Fruit fly (Drosophila melanogaster) whole organism, pupa: ENCODE results near the gene sp3.

Experiments
- CG10348 ChIP-seq: fragments of 200-800 bp; sonication (Bioruptor generic); IDR thresholded peaks from 2 replicates; pipeline ENCODE4 v1.3.6; 2022; ENCODE audit warnings: missing biosample characterization, missing genetic modification characterization
- CG12605 ChIP-seq: fragments of 200-800 bp; sonication (Bioruptor generic); IDR thresholded peaks from 2 replicates; pipeline ENCODE4 v1.3.6; 2022; ENCODE audit warnings: missing biosample characterization, missing genetic modification characterization
- CG13204 ChIP-seq: fragments of 200-800 bp; sonication (Bioruptor generic); optimal IDR thresholded peaks from 2 replicates; lab custom pipeline; 2018; ENCODE audit warnings: missing biosample characterization, mild to moderate bottlenecking, missing genetic modification characterization, moderate library complexity
- CG14655 ChIP-seq: fragments of 200-800 bp; sonication (Bioruptor generic); optimal IDR thresholded peaks from 3 replicates; lab custom pipeline; 2017; ENCODE audit warnings: mild to moderate bottlenecking, missing biosample characterization, missing genetic modification reagents, missing genetic modification characterization
- CG15710 ChIP-seq: fragments of 200-800 bp; sonication (Bioruptor generic); optimal IDR thresholded peaks from 2 replicates; lab custom pipeline; 2018; ENCODE audit warnings: missing biosample characterization, mild to moderate bottlenecking, missing genetic modification characterization, moderate library complexity
- CG17806 ChIP-seq: fragments of 200-800 bp; sonication (Bioruptor generic); optimal IDR thresholded peaks from 2 replicates; lab custom pipeline; 2018; ENCODE audit warnings: missing biosample characterization, mild to moderate bottlenecking, missing genetic modification characterization, moderate library complexity
- CG32121 ChIP-seq: fragments of 200-800 bp; sonication (Bioruptor generic); IDR thresholded peaks from 2 replicates; pipeline ENCODE4 v1.3.6; 2022; ENCODE audit warnings: missing biosample characterization, missing genetic modification characterization
- CG34367 ChIP-seq: fragments of 200-800 bp; sonication (Bioruptor generic); optimal IDR thresholded peaks from 2 replicates; lab custom pipeline; 2018; ENCODE audit warnings: missing biosample characterization, mild to moderate bottlenecking, missing genetic modification characterization
- CG4496 ChIP-seq: fragments of 200-800 bp; sonication (Bioruptor generic); IDR thresholded peaks from 3 replicates; pipeline ENCODE4 v1.3.6; 2022; ENCODE audit warnings: missing biosample characterization, missing genetic modification characterization
- CG8159 ChIP-seq: fragments of 200-800 bp; sonication (Bioruptor generic); optimal IDR thresholded peaks from 3 replicates; lab custom pipeline; 2018; ENCODE audit warnings: missing biosample characterization, mild to moderate bottlenecking, missing genetic modification characterization, moderate library complexity
- CG8301 ChIP-seq: fragments of 200-800 bp; sonication (Bioruptor generic); optimal IDR thresholded peaks from 2 replicates; lab custom pipeline; 2018; ENCODE audit warnings: missing biosample characterization, mild to moderate bottlenecking, missing genetic modification characterization
- CG9948 ChIP-seq: fragments of 200-800 bp; sonication (Bioruptor generic); optimal IDR thresholded peaks from 2 replicates; lab custom pipeline; 2018; ENCODE audit warnings: missing biosample characterization, mild to moderate bottlenecking, missing genetic modification characterization, moderate library complexity
- D1 ChIP-seq: fragments of 200-800 bp; sonication (Bioruptor generic); optimal IDR thresholded peaks from 2 replicates; lab custom pipeline; 2018; ENCODE audit warnings: missing biosample characterization, mild to moderate bottlenecking, missing genetic modification characterization, moderate library complexity
- EcR ChIP-seq: fragments of 200-800 bp; sonication (Bioruptor generic); optimal IDR thresholded peaks from 3 replicates; lab custom pipeline; 2019; ENCODE audit warnings: missing biosample characterization, missing genetic modification characterization, mild to moderate bottlenecking, moderate library complexity, missing genetic modification reagents
- Ets98B ChIP-seq: fragments of 200-800 bp; sonication (Bioruptor generic); IDR thresholded peaks from 2 replicates; pipeline ENCODE4 v1.3.6; 2022; ENCODE audit warnings: missing biosample characterization, missing genetic modification characterization
- Pif1A ChIP-seq: fragments of 200-800 bp; sonication (Bioruptor generic); optimal IDR thresholded peaks from 3 replicates; lab custom pipeline; 2016; ENCODE audit warnings: missing biosample characterization, missing genetic modification characterization
- Pif1B ChIP-seq: fragments of 200-800 bp; sonication (Bioruptor generic); optimal IDR thresholded peaks from 3 replicates; lab custom pipeline; 2016; ENCODE audit warnings: missing biosample characterization, missing genetic modification characterization
- Snoo ChIP-seq: fragments of 200-800 bp; sonication (Bioruptor generic); optimal IDR thresholded peaks from 3 replicates; lab custom pipeline; 2017; ENCODE audit warnings: missing biosample characterization, mild to moderate bottlenecking, missing genetic modification characterization, inconsistent platforms
- fd96Ca ChIP-seq: fragments of 200-800 bp; sonication (Bioruptor generic); IDR thresholded peaks from 3 replicates; pipeline ENCODE4 v1.3.6; 2022; ENCODE audit warnings: missing biosample characterization, missing genetic modification characterization
- gl ChIP-seq: fragments of 200-800 bp; sonication (Bioruptor generic); optimal IDR thresholded peaks from 2 replicates; lab custom pipeline; 2018; ENCODE audit warnings: missing biosample characterization, mild to moderate bottlenecking, missing genetic modification characterization
- rn ChIP-seq: fragments of 200-800 bp; sonication (Bioruptor generic); IDR thresholded peaks from 2 replicates; pipeline ENCODE4 v1.3.6; 2022; ENCODE audit warnings: missing biosample characterization, missing genetic modification characterization

The sp3 gene

DNA sequence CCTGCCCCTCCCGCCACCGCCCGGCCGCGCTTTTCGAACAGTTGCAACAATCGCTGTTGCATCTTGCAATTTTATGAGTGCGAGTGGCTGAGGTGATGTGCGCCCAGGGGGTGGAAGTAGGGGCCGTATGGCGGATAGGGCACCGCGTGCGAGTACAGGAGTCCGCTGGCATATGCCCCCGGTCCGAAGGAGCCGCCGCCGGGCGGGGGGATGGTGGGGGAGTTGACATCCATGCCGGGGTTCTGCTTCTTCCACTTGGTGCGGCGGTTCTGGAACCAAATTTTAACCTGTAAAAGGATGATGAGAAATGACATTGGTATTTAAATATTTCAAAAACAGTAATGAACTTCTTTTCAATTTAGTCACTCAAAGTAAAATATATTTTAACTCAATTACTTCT, 28.2 kb downstream of the sp3 start:
- no peak for TF ChIP-seq rn (GFP tag; lab: Robert Waterston, UW)
- TF ChIP-seq gl (tag; lab: Kevin White, UChicago): no peak
- TF ChIP-seq Snoo (tag; lab: Kevin White, UChicago): no peak
- no peak for TF ChIP-seq EcR (GFP tag; lab: Kevin White, UChicago)
- TF ChIP-seq CG17806 (tag; lab: Kevin White, UChicago): no peak
- no peak for TF ChIP-seq Pif1B (GFP tag; lab: Kevin White, UChicago)
- no peak for TF ChIP-seq CG8159 (tag; lab: Kevin White, UChicago)
- no peak for TF ChIP-seq CG10348 (GFP tag; lab: Robert Waterston, UW)
- TF ChIP-seq Ets98B: no peak
- no peak for TF ChIP-seq CG14655 (GFP tag; lab: Kevin White, UChicago)
- TF ChIP-seq CG15710: no peak
- no peak for TF ChIP-seq CG8301 (tag; lab: Kevin White, UChicago)
- TF ChIP-seq CG32121: no peak
- TF ChIP-seq CG34367 (tag; lab: Kevin White, UChicago): no peak
- no peak for TF ChIP-seq Pif1A (GFP tag; lab: Kevin White, UChicago)
- TF ChIP-seq D1 (tag; lab: Kevin White, UChicago): no peak

DNA sequence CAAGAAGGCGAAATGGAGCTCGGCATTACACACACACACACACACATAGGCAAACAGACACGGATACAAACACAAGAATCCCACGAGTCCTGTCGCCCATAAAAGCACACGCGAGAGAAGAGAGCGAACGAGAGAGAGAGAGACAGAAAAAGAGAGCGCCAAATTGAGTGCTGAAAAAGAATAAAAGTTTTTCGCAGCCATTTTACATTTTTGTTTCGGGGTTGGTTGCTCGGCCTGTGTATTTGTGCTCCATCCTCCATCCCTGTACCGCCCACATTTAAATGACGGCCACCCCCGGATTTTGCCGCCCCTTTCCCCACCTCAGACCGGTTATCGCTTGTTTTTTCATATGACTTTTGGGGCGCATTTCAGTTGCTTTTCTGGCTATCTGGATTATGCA, 30.8 kb downstream of the sp3 start:
- TF ChIP-seq CG14655 (GFP tag; lab: Kevin White, UChicago) (no peak), fd96Ca (GFP tag; lab: Robert Waterston, UW) (no peak), CG17806 (tag; lab: Kevin White, UChicago) (no peak), gl (tag; lab: Kevin White, UChicago) (no peak), CG9948 (tag; lab: Kevin White, UChicago) (no peak), CG12605 (GFP tag; lab: Robert Waterston, UW) (no peak), CG32121 (no peak)

DNA sequence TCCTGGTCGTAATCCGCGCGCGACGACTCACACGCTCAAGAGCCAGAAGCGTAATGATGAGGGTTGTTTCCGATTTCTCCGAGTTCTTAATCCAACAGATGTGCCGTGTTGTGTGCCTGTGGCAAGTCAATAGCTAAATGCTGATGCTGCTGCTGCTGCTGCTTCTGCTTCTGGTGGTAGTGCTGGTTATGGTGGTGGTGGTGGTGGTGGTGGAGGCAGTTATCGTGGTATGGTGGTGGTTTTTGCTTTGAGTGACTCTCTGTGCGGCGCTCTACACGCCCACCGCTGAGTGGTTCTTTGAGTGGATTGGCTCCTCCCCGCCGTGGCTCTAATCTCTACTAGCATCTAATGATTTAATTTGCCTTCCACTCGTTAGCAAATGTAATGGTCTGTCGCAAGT, 36.3 kb downstream of the sp3 start, which contains the start of gene slou:
Gene slou, minus strand, starts transcription at position 131 of the 400 bp plus-strand sequence.
- TF ChIP-seq CG4496 (no peak), CG12605 (GFP tag; lab: Robert Waterston, UW) (no peak), CG17806 (tag; lab: Kevin White, UChicago) (no peak), Ets98B (no peak), Pif1B (GFP tag; lab: Kevin White, UChicago) (no peak), Pif1A (GFP tag; lab: Kevin White, UChicago) (no peak), CG9948 (tag; lab: Kevin White, UChicago) (no peak), D1 (tag; lab: Kevin White, UChicago) (no peak), gl (tag; lab: Kevin White, UChicago) (no peak), CG14655 (GFP tag; lab: Kevin White, UChicago) (no peak), EcR (GFP tag; lab: Kevin White, UChicago) (no peak), CG10348 (GFP tag; lab: Robert Waterston, UW) (no peak)

DNA sequence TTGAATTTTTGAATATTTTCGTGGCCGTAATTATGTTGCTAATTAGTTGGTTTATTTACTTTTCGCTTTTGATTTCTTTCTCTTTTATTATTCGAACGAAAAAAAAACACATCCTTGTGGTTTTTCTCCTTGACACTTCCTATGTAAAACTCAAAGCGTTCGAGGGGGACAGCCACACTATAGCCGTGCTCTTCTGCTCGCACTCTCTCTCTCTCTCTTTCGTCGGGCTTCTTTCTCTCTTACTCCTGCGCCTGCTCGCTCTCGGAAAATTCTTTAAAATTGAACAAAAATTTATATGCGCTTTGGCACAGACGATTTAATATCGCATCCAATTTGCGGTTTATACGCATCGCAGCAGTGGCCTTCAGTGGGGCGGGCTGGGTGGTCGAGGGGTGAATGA, 37.2 kb downstream of the sp3 start:
- TF ChIP-seq CG9948 (tag; lab: Kevin White, UChicago) (no peak), CG32121 (no peak), CG4496 (no peak), CG8159 (tag; lab: Kevin White, UChicago) (no peak), rn (GFP tag; lab: Robert Waterston, UW) (no peak), Pif1A (GFP tag; lab: Kevin White, UChicago) (no peak), CG13204 (GFP tag; lab: Kevin White, UChicago) (no peak), CG14655 (GFP tag; lab: Kevin White, UChicago) (no peak), Snoo (tag; lab: Kevin White, UChicago) (no peak), CG17806 (tag; lab: Kevin White, UChicago) (no peak), CG8301 (tag; lab: Kevin White, UChicago) (no peak), Ets98B (no peak)

DNA sequence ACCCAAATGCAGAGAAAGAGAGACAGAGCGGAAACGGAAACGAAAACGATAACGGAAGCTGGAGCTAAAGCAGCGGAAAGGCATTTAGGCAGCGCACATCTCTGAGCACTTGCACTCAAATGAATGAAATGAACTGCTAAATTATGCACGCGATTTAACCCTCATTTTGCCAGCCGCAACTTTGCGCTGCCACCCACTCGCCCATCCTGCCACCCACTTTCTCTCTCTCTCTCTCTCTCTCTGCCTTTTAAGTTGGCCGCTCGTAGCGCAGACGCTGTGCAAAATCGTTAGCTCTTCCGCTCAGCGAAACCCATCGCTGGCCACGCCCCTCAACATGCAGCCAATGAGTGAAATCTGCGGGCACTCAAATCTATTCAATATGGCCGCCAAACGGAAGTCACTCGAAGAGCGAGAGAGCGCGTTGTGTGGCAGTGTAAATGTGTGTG, 40.7 kb downstream of the sp3 start:
- TF ChIP-seq CG34367 (tag; lab: Kevin White, UChicago): no peak
- no peak for TF ChIP-seq CG17806 (tag; lab: Kevin White, UChicago)
- no peak for TF ChIP-seq CG9948 (tag; lab: Kevin White, UChicago)
- no peak for TF ChIP-seq CG12605 (GFP tag; lab: Robert Waterston, UW)
- TF ChIP-seq EcR (GFP tag; lab: Kevin White, UChicago): no peak
- no peak for TF ChIP-seq rn (GFP tag; lab: Robert Waterston, UW)
- TF ChIP-seq CG4496: no peak
- no peak for TF ChIP-seq Pif1A (GFP tag; lab: Kevin White, UChicago)
- TF ChIP-seq CG8159 (tag; lab: Kevin White, UChicago): no peak
- no peak for TF ChIP-seq Snoo (tag; lab: Kevin White, UChicago)
- TF ChIP-seq CG13204 (GFP tag; lab: Kevin White, UChicago): no peak
- TF ChIP-seq gl (tag; lab: Kevin White, UChicago): no peak
- TF ChIP-seq CG15710: no peak
- TF ChIP-seq Pif1B (GFP tag; lab: Kevin White, UChicago): no peak
- TF ChIP-seq fd96Ca (GFP tag; lab: Robert Waterston, UW): no peak
- TF ChIP-seq D1 (tag; lab: Kevin White, UChicago): no peak
- TF ChIP-seq CG8301 (tag; lab: Kevin White, UChicago): no peak
- TF ChIP-seq CG14655 (GFP tag; lab: Kevin White, UChicago): no peak
- TF ChIP-seq CG32121: no peak

DNA sequence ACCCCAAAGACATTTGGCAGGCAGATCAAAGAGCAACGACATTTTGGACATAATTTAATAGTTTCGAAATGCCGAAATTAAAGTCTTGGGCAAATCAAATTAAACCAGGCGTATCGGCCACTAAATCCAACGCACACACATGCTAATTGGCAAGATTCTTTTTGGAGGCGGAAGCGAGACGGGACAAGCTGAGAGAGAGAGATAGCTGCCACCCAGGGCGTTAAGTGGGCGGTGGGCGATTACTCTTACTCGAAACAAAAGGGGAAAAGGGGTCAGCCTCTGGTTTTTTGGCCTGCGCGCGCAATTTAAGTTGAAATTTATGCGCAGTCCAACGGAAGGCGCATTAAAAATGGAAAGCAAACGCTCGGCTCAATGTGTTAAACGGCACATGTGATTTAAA, 42.6 kb downstream of the sp3 start:
- TF ChIP-seq CG34367 (tag; lab: Kevin White, UChicago) (no peak), CG14655 (GFP tag; lab: Kevin White, UChicago) (no peak), CG4496 (no peak), CG13204 (GFP tag; lab: Kevin White, UChicago) (no peak)
